Worm (Caenorhabditis elegans) whole organism, L2 larva: ENCODE measurements around the gene ZK643.6.
A peak's percentile ranks its signal among the peaks of the same experiment; 100 is the strongest.

Experiments
- F13H6.1 ChIP-seq: sonication (generic microtip); optimal IDR thresholded peaks from 2 replicates; lab custom pipeline; 2016; ENCODE audit warnings: missing genetic modification characterization, missing compliant biosample characterization
- R02D3.7 ChIP-seq: fragments of 150-350 bp; optimal IDR thresholded peaks from 2 replicates; lab custom pipeline; 2014; ENCODE audit warnings: missing biosample characterization, missing genetic modification characterization
- ceh-82 ChIP-seq: fragments of 150-350 bp; optimal IDR thresholded peaks from 2 replicates; lab custom pipeline; 2014; ENCODE audit warnings: missing biosample characterization, missing genetic modification characterization
- elt-3 ChIP-seq: sonication (generic microtip); optimal IDR thresholded peaks from 2 replicates; lab custom pipeline; 2017; ENCODE audit warnings: missing biosample characterization, missing genetic modification characterization
- lin-13 ChIP-seq: fragments of 150-350 bp; optimal IDR thresholded peaks from 2 replicates; lab custom pipeline; 2014; ENCODE audit warnings: missing biosample characterization, missing genetic modification reagents, missing genetic modification characterization
- lsy-2 ChIP-seq, 2 experiments: fragments of 150-350 bp in 1 of 2; sonication (generic microtip) in 1 of 2; optimal IDR thresholded peaks; 2 replicates each; lab custom pipeline; 2014 to 2017; ENCODE audit warnings: missing biosample characterization in 2 of 2, missing genetic modification characterization in 2 of 2
- nhr-11 ChIP-seq: fragments of 150-350 bp; optimal IDR thresholded peaks from 2 replicates; lab custom pipeline; 2014; ENCODE audit warnings: missing biosample characterization, missing genetic modification characterization
- nhr-12 ChIP-seq: fragments of 150-350 bp; optimal IDR thresholded peaks from 2 replicates; lab custom pipeline; 2014; ENCODE audit warnings: missing biosample characterization, missing genetic modification characterization
- nhr-6 ChIP-seq: fragments of 150-350 bp; optimal IDR thresholded peaks from 2 replicates; lab custom pipeline; 2014; ENCODE audit warnings: missing biosample characterization, missing genetic modification characterization
- unc-62 ChIP-seq: fragments of 150-350 bp; optimal IDR thresholded peaks from 2 replicates; lab custom pipeline; 2014; ENCODE audit warnings: missing biosample characterization, missing genetic modification reagents, missing genetic modification characterization

- TF ChIP-seq unc-62, result no peak
- TF ChIP-seq nhr-11 (tag; lab: Kevin White, UChicago), result no peak
- TF ChIP-seq nhr-6 (tag; lab: Kevin White, UChicago), result no peak
- TF ChIP-seq nhr-12 (tag; lab: Kevin White, UChicago), result no peak
- no peak for TF ChIP-seq ceh-82 (tag; lab: Kevin White, UChicago)
- TF ChIP-seq lin-13 (GFP tag; lab: Kevin White, UChicago), result peak; percentile 23
- no peak for TF ChIP-seq R02D3.7 (tag; lab: Kevin White, UChicago)
- TF ChIP-seq lsy-2 (tag; optimal IDR thresholded peaks at IDR 0.05; lab: Kevin White, UChicago), result peak; percentile 71 to 83
- no peak for TF ChIP-seq elt-3 (tag; lab: Kevin White, UChicago)
- peak; percentile 48 for TF ChIP-seq F13H6.1 (tag; lab: Kevin White, UChicago)
Observed at ce11 chrIII:8971255-8972020, 10.9 kb upstream of the ZK643.6 start, which contains the start of the genes eif-3.D and R08D7.4.
